Fruit fly (Drosophila melanogaster) whole organism, prepupa: ENCODE results near the gene dlp.
A peak's percentile ranks its signal among the peaks of the same experiment; 100 is the strongest.

Experiments used
- Blimp-1 ChIP-seq: fragments of 200-800 bp; sonication (Bioruptor generic); optimal IDR thresholded peaks from 3 replicates; lab custom pipeline; 2017; ENCODE audit warnings: missing biosample characterization, missing genetic modification characterization, mild to moderate bottlenecking, moderate library complexity, missing genetic modification reagents
- CG15336 ChIP-seq: fragments of 200-800 bp; sonication (Bioruptor generic); IDR thresholded peaks from 2 replicates; pipeline ENCODE4 v1.3.6; 2022; ENCODE audit warnings: missing biosample characterization, missing genetic modification characterization
- CG9139 ChIP-seq: fragments of 200-800 bp; sonication (Bioruptor generic); optimal IDR thresholded peaks from 3 replicates; lab custom pipeline; 2017; ENCODE audit warnings: missing biosample characterization, mild to moderate bottlenecking, missing genetic modification characterization
- Ets96B ChIP-seq: fragments of 200-800 bp; optimal IDR thresholded peaks from 2 replicates; lab custom pipeline; 2019; ENCODE audit warnings: missing biosample characterization, mild to moderate bottlenecking, missing genetic modification characterization, moderate library complexity
- Hr38 ChIP-seq: sonication (Bioruptor generic); optimal IDR thresholded peaks from 2 replicates; lab custom pipeline; 2016; ENCODE audit warnings: missing biosample characterization, missing genetic modification characterization
- Hr39 ChIP-seq: fragments of 200-800 bp; sonication (Bioruptor generic); optimal IDR thresholded peaks from 2 replicates; lab custom pipeline; 2016; ENCODE audit warnings: missing biosample characterization, missing genetic modification characterization
- Met ChIP-seq: fragments of 200-800 bp; sonication (Bioruptor generic); optimal IDR thresholded peaks from 3 replicates; lab custom pipeline; 2016; ENCODE audit warnings: missing biosample characterization, missing genetic modification characterization
- acj6 ChIP-seq: fragments of 200-800 bp; sonication (Bioruptor generic); optimal IDR thresholded peaks from 3 replicates; lab custom pipeline; 2016; ENCODE audit warnings: missing biosample characterization, missing genetic modification characterization
- cyc ChIP-seq: fragments of 200-800 bp; sonication (Bioruptor generic); optimal IDR thresholded peaks from 3 replicates; lab custom pipeline; 2016; ENCODE audit warnings: missing biosample characterization, missing genetic modification characterization
- dsx ChIP-seq: fragments of 200-800 bp; optimal IDR thresholded peaks from 3 replicates; lab custom pipeline; 2019; ENCODE audit warnings: missing biosample characterization, mild to moderate bottlenecking, missing genetic modification characterization, moderate library complexity; ENCODE audit not compliant: poor library complexity, severe bottlenecking
- lz ChIP-seq: fragments of 200-800 bp; sonication (Bioruptor generic); optimal IDR thresholded peaks from 3 replicates; lab custom pipeline; 2016; ENCODE audit warnings: missing biosample characterization, missing genetic modification characterization
- pdm3 ChIP-seq: fragments of 200-800 bp; sonication (Bioruptor generic); optimal IDR thresholded peaks from 3 replicates; lab custom pipeline; 2016; ENCODE audit warnings: missing biosample characterization, missing genetic modification characterization
- vri ChIP-seq: fragments of 200-800 bp; sonication (Bioruptor generic); optimal IDR thresholded peaks from 3 replicates; lab custom pipeline; 2016; ENCODE audit warnings: missing biosample characterization, mild to moderate bottlenecking, missing genetic modification characterization

DNA sequence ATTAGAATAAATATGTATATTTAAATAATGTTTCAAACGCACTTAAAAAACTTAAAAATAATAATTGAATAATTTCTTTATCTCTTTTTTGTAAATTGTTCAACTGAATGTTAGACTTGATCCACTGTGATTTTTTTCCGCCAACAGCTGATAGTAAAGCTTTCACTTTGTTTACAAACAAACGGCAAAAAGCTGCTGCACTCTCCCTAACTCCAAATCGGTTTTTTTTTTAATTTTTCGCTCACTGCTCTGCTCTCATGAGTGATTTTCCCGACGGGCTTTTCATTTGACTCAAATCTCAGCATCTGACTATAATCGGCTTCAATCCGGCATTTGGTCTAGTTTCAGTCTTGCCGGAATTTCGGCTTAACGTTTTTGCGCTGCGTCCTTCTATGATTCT is 49.1 kb downstream of the dlp start:
- TF ChIP-seq Hr39 (no peak), Met (GFP tag; lab: Kevin White, UChicago) (no peak), acj6 (GFP tag; lab: Kevin White, UChicago) (no peak), Hr38 (GFP tag; lab: Kevin White, UChicago) (no peak), Ets96B (tag; lab: Kevin White, UChicago) (no peak), CG9139 (GFP tag; lab: Kevin White, UChicago) (no peak), Blimp-1 (GFP tag; lab: Kevin White, UChicago) (no peak), cyc (GFP tag; lab: Kevin White, UChicago) (no peak), lz (no peak), dsx (GFP tag; lab: Kevin White, UChicago) (no peak), CG15336 (GFP tag; lab: Robert Waterston, UW) (peak; percentile 58), pdm3 (GFP tag; lab: Kevin White, UChicago) (no peak), vri (GFP tag; lab: Kevin White, UChicago) (no peak)
